Worm (Caenorhabditis elegans) whole organism, L2 larva: Measurements from ENCODE around the gene Y53G8AR.8.

Experiments
- ama-1 ChIP-seq: fragments of 150-350 bp; optimal IDR thresholded peaks from 2 replicates; lab custom pipeline; 2018; ENCODE audit warnings: inconsistent platforms
- dmd-4 ChIP-seq: sonication (generic microtip); optimal IDR thresholded peaks from 2 replicates; lab custom pipeline; 2017; ENCODE audit warnings: missing biosample characterization, missing genetic modification characterization
- egl-27 ChIP-seq: sonication (generic microtip); optimal IDR thresholded peaks from 3 replicates; lab custom pipeline; 2017; ENCODE audit warnings: missing biosample characterization, missing genetic modification reagents, missing genetic modification characterization
- elt-3 ChIP-seq: sonication (generic microtip); optimal IDR thresholded peaks from 2 replicates; lab custom pipeline; 2017; ENCODE audit warnings: missing biosample characterization, missing genetic modification characterization
- lin-39 ChIP-seq: fragments of 150-350 bp; optimal IDR thresholded peaks from 2 replicates; lab custom pipeline; 2014; ENCODE audit warnings: missing biosample characterization, missing genetic modification reagents, missing genetic modification characterization
- lsy-2 ChIP-seq, 2 experiments: fragments of 150-350 bp in 1 of 2; sonication (generic microtip) in 1 of 2; optimal IDR thresholded peaks; 2 replicates each; lab custom pipeline; 2014 to 2017; ENCODE audit warnings: missing biosample characterization in 2 of 2, missing genetic modification characterization in 2 of 2
- nhr-237 ChIP-seq: fragments of 150-350 bp; optimal IDR thresholded peaks from 2 replicates; lab custom pipeline; 2014; ENCODE audit warnings: missing biosample characterization, missing genetic modification characterization
- nhr-6 ChIP-seq: fragments of 150-350 bp; optimal IDR thresholded peaks from 2 replicates; lab custom pipeline; 2014; ENCODE audit warnings: missing biosample characterization, missing genetic modification characterization
- nhr-77 ChIP-seq: fragments of 150-350 bp; optimal IDR thresholded peaks from 2 replicates; lab custom pipeline; 2014; ENCODE audit warnings: missing biosample characterization, missing genetic modification characterization
- zag-1 ChIP-seq: fragments of 150-350 bp; optimal IDR thresholded peaks from 2 replicates; lab custom pipeline; 2014; ENCODE audit warnings: missing biosample characterization, missing genetic modification characterization

- TF ChIP-seq lsy-2 (tag; optimal IDR thresholded peaks at IDR 0.05; lab: Kevin White, UChicago) (no peak), egl-27 (no peak), lin-39 (no peak), ama-1 (lab: Kevin White, UChicago) (no peak), nhr-237 (tag; lab: Kevin White, UChicago) (no peak), zag-1 (tag; lab: Kevin White, UChicago) (no peak), nhr-6 (tag; lab: Kevin White, UChicago) (no peak), dmd-4 (no peak), elt-3 (tag; lab: Kevin White, UChicago) (no peak), nhr-77 (tag; lab: Kevin White, UChicago) (no peak)
Observed at ce11 chrIII:3250596-3251112, 43.5 kb downstream of the Y53G8AR.8 start, which contains the start of gene Y53G8AL.4.
